Fruit fly (Drosophila melanogaster) whole organism, embryonic: ENCODE measurements around the gene CG7054.

Experiments
- Ada2b ChIP-seq: fragments of 200-800 bp; sonication (Bioruptor generic); IDR thresholded peaks from 2 replicates; pipeline ENCODE4 v1.3.6; 2022; ENCODE audit warnings: missing biosample characterization, missing genetic modification characterization
- BEAF-32 ChIP-seq: fragments of 200-800 bp; sonication (Bioruptor generic); optimal IDR thresholded peaks from 3 replicates; lab custom pipeline; 2017; ENCODE audit warnings: missing biosample characterization, missing genetic modification characterization, mild to moderate bottlenecking, moderate library complexity, missing genetic modification reagents
- CG10431 ChIP-seq: fragments of 200-800 bp; sonication (Bioruptor generic); optimal IDR thresholded peaks from 3 replicates; lab custom pipeline; 2018; ENCODE audit warnings: missing biosample characterization, mild to moderate bottlenecking, missing genetic modification characterization
- CG10543 ChIP-seq: fragments of 200-800 bp; sonication (Bioruptor generic); optimal IDR thresholded peaks from 3 replicates; lab custom pipeline; 2017; ENCODE audit warnings: missing biosample characterization, mild to moderate bottlenecking, missing genetic modification characterization, moderate library complexity
- CG10565 ChIP-seq: fragments of 200-800 bp; sonication (Bioruptor generic); optimal IDR thresholded peaks from 3 replicates; lab custom pipeline; 2016; ENCODE audit warnings: missing biosample characterization, mild to moderate bottlenecking, missing genetic modification characterization
- CG13894 ChIP-seq: fragments of 200-800 bp; sonication (Bioruptor generic); optimal IDR thresholded peaks from 3 replicates; lab custom pipeline; 2018; ENCODE audit warnings: missing biosample characterization, mild to moderate bottlenecking, missing genetic modification characterization, moderate library complexity
- CG14441 ChIP-seq: fragments of 200-800 bp; sonication (Bioruptor generic); IDR thresholded peaks from 2 replicates; pipeline ENCODE4 v1.3.6; 2022; ENCODE audit warnings: missing biosample characterization, missing genetic modification characterization
- CG15479 ChIP-seq: fragments of 200-800 bp; sonication (Bioruptor generic); optimal IDR thresholded peaks from 3 replicates; lab custom pipeline; 2019; ENCODE audit warnings: missing biosample characterization, mild to moderate bottlenecking, missing genetic modification characterization, moderate library complexity
- CG1647 ChIP-seq: fragments of 200-800 bp; sonication (Bioruptor generic); optimal IDR thresholded peaks from 3 replicates; lab custom pipeline; 2016; ENCODE audit warnings: missing biosample characterization, missing genetic modification characterization
- CG16779 ChIP-seq: fragments of 200-800 bp; sonication (Bioruptor generic); IDR thresholded peaks from 2 replicates; pipeline ENCODE4 v1.3.6; 2022; ENCODE audit warnings: missing biosample characterization, missing genetic modification characterization
- CG17912 ChIP-seq: fragments of 200-800 bp; sonication (Bioruptor generic); optimal IDR thresholded peaks from 2 replicates; lab custom pipeline; 2018; ENCODE audit warnings: missing biosample characterization, mild to moderate bottlenecking, missing genetic modification characterization
- CG18011 ChIP-seq: fragments of 200-800 bp; sonication (Bioruptor generic); optimal IDR thresholded peaks from 2 replicates; lab custom pipeline; 2017; ENCODE audit warnings: missing biosample characterization, missing genetic modification characterization, mild to moderate bottlenecking, moderate library complexity, missing genotype
- CG2678 ChIP-seq: fragments of 200-800 bp; sonication (Bioruptor generic); optimal IDR thresholded peaks from 3 replicates; lab custom pipeline; 2019; ENCODE audit warnings: missing biosample characterization, mild to moderate bottlenecking, missing genetic modification characterization, moderate library complexity
- CG2875 ChIP-seq: fragments of 200-800 bp; sonication (Bioruptor generic); optimal IDR thresholded peaks from 2 replicates; lab custom pipeline; 2017; ENCODE audit warnings: missing biosample characterization, mild to moderate bottlenecking, missing genetic modification characterization, missing genetic modification reagents
- CG31365 ChIP-seq: fragments of 200-800 bp; sonication (Bioruptor generic); optimal IDR thresholded peaks from 2 replicates; lab custom pipeline; 2018; ENCODE audit warnings: missing biosample characterization, mild to moderate bottlenecking, missing genetic modification characterization
- CG34376 ChIP-seq: fragments of 200-800 bp; sonication (Bioruptor generic); optimal IDR thresholded peaks from 2 replicates; lab custom pipeline; 2018; ENCODE audit warnings: missing biosample characterization, mild to moderate bottlenecking, missing genetic modification characterization
- CG4404 ChIP-seq: fragments of 200-800 bp; sonication (Bioruptor generic); IDR thresholded peaks from 2 replicates; pipeline ENCODE4 v1.3.6; 2022; ENCODE audit warnings: missing biosample characterization, missing genetic modification characterization
- CG4424 ChIP-seq: fragments of 200-800 bp; sonication (Bioruptor generic); optimal IDR thresholded peaks from 3 replicates; lab custom pipeline; 2016; ENCODE audit warnings: missing biosample characterization, missing genetic modification characterization
- CG5245 ChIP-seq: fragments of 200-800 bp; sonication (Bioruptor generic); optimal IDR thresholded peaks from 3 replicates; lab custom pipeline; 2016; ENCODE audit warnings: missing biosample characterization, missing genetic modification characterization
- CG7928 ChIP-seq: fragments of 200-800 bp; sonication (Bioruptor generic); optimal IDR thresholded peaks from 2 replicates; lab custom pipeline; 2017; ENCODE audit warnings: missing biosample characterization, mild to moderate bottlenecking, missing genetic modification characterization
- CG8388 ChIP-seq: fragments of 200-800 bp; sonication (Bioruptor generic); optimal IDR thresholded peaks from 2 replicates; lab custom pipeline; 2019; ENCODE audit warnings: missing biosample characterization, mild to moderate bottlenecking, missing genetic modification characterization, moderate library complexity
- Camta ChIP-seq: fragments of 200-800 bp; sonication (Bioruptor generic); optimal IDR thresholded peaks from 2 replicates; lab custom pipeline; 2016; ENCODE audit warnings: missing biosample characterization, missing genetic modification characterization
- Dfd ChIP-seq, 2 experiments: fragments of >200 bp; optimal IDR thresholded peaks; 2 replicates each; lab custom pipeline; 2017; ENCODE audit warnings: missing biosample characterization in 2 of 2, missing genetic modification characterization in 2 of 2
- Dref ChIP-seq: fragments of 200-800 bp; sonication (Bioruptor generic); IDR thresholded peaks from 2 replicates; pipeline ENCODE4 v1.3.6; 2022; ENCODE audit warnings: missing biosample characterization, missing genetic modification characterization
- E2f1 ChIP-seq: fragments of 200-800 bp; sonication (Bioruptor generic); IDR thresholded peaks from 2 replicates; pipeline ENCODE4 v1.3.6; 2022; ENCODE audit warnings: missing biosample characterization, missing genetic modification characterization
- Ets65A ChIP-seq: fragments of 200-800 bp; sonication (Bioruptor generic); peaks from one replicate; lab custom pipeline; 2016; ENCODE audit warnings: missing biosample characterization, missing genetic modification characterization
- GATAe ChIP-seq: fragments of 200-800 bp; sonication (Bioruptor generic); conservative IDR thresholded peaks from 2 replicates; pipeline ENCODE4 v1.3.6; 2022; ENCODE audit warnings: missing biosample characterization, missing genetic modification characterization
- H2.0 ChIP-seq: fragments of 200-800 bp; sonication (Bioruptor generic); IDR thresholded peaks from 2 replicates; pipeline ENCODE4 v1.3.6; 2022; ENCODE audit warnings: missing biosample characterization, missing genetic modification characterization
- HLH3B ChIP-seq: fragments of 200-800 bp; sonication (Bioruptor generic); IDR thresholded peaks from 2 replicates; pipeline ENCODE4 v1.3.6; 2022; ENCODE audit warnings: missing biosample characterization, missing genetic modification characterization
- Meics ChIP-seq: fragments of 200-800 bp; sonication (Bioruptor generic); optimal IDR thresholded peaks from 2 replicates; lab custom pipeline; 2017; ENCODE audit warnings: missing biosample characterization, mild to moderate bottlenecking, missing genetic modification characterization
- Opbp ChIP-seq: fragments of 200-800 bp; sonication (Bioruptor generic); IDR thresholded peaks from 3 replicates; pipeline ENCODE4 v1.3.6; 2022; ENCODE audit warnings: missing biosample characterization, missing genetic modification characterization; ENCODE audit not compliant: partially characterized antibody
- ab ChIP-seq: fragments of 200-800 bp; sonication (Bioruptor generic); optimal IDR thresholded peaks from 2 replicates; lab custom pipeline; 2016; ENCODE audit warnings: missing biosample characterization, missing genetic modification characterization
- bowl ChIP-seq: fragments of 200-800 bp; sonication (Bioruptor generic); IDR thresholded peaks from 2 replicates; pipeline ENCODE4 v1.3.6; 2022; ENCODE audit warnings: missing biosample characterization, missing genetic modification characterization
- btn ChIP-seq: fragments of 200-800 bp; sonication (Bioruptor generic); optimal IDR thresholded peaks from 2 replicates; lab custom pipeline; 2016; ENCODE audit warnings: missing biosample characterization, missing genetic modification characterization
- cad ChIP-seq: fragments of >200 bp; optimal IDR thresholded peaks from 2 replicates; lab custom pipeline; 2017; ENCODE audit warnings: missing biosample characterization, missing genetic modification characterization
- chif ChIP-seq, 2 experiments: fragments of 200-800 bp; sonication (Bioruptor generic); optimal IDR thresholded peaks; 3 replicates each; lab custom pipeline; 2016; ENCODE audit warnings: missing biosample characterization in 2 of 2, missing genetic modification characterization in 2 of 2
- chinmo ChIP-seq: fragments of 200-800 bp; sonication (Bioruptor generic); IDR thresholded peaks from 4 replicates; pipeline ENCODE4 v1.3.6; 2022; ENCODE audit warnings: missing biosample characterization, missing genetic modification characterization; ENCODE audit not compliant: partially characterized antibody
- crol ChIP-seq: fragments of 200-800 bp; sonication (Bioruptor generic); IDR thresholded peaks from 2 replicates; pipeline ENCODE4 v1.3.6; 2022; ENCODE audit warnings: missing biosample characterization, missing genetic modification characterization
- grn ChIP-seq: fragments of 200-800 bp; sonication (Bioruptor generic); optimal IDR thresholded peaks from 3 replicates; lab custom pipeline; 2017; ENCODE audit warnings: missing biosample characterization, missing genetic modification characterization
- ham ChIP-seq: fragments of 200-800 bp; sonication (Bioruptor generic); IDR thresholded peaks from 2 replicates; pipeline ENCODE4 v1.3.6; 2022; ENCODE audit warnings: missing biosample characterization, missing genetic modification characterization
- lab ChIP-seq: fragments of 200-800 bp; sonication (Bioruptor generic); optimal IDR thresholded peaks from 3 replicates; lab custom pipeline; 2017; ENCODE audit warnings: missing biosample characterization, missing genetic modification characterization, mild to moderate bottlenecking, moderate library complexity, missing genetic modification reagents
- mirr ChIP-seq: fragments of 200-800 bp; sonication (Bioruptor generic); optimal IDR thresholded peaks from 3 replicates; lab custom pipeline; 2018; ENCODE audit warnings: missing biosample characterization, mild to moderate bottlenecking, missing genetic modification characterization
- onecut ChIP-seq: fragments of 200-800 bp; sonication (Bioruptor generic); IDR thresholded peaks from 2 replicates; pipeline ENCODE4 v1.3.6; 2022; ENCODE audit warnings: missing biosample characterization, missing genetic modification characterization
- salm ChIP-seq: fragments of 200-800 bp; sonication (Bioruptor generic); optimal IDR thresholded peaks from 2 replicates; lab custom pipeline; 2018; ENCODE audit warnings: missing biosample characterization, mild to moderate bottlenecking, missing genetic modification characterization
- sd ChIP-seq: fragments of 200-800 bp; sonication (Bioruptor generic); optimal IDR thresholded peaks from 3 replicates; lab custom pipeline; 2018; ENCODE audit warnings: missing biosample characterization, mild to moderate bottlenecking, missing genetic modification characterization, moderate library complexity
- seq ChIP-seq: fragments of 200-800 bp; sonication (Bioruptor generic); IDR thresholded peaks from 2 replicates; pipeline ENCODE4 v1.3.6; 2022; ENCODE audit warnings: missing biosample characterization, missing genetic modification characterization
- sob ChIP-seq: fragments of 200-800 bp; sonication (Bioruptor generic); IDR thresholded peaks from 2 replicates; pipeline ENCODE4 v1.3.6; 2022; ENCODE audit warnings: missing biosample characterization, missing genetic modification characterization
- sr ChIP-seq: fragments of 200-800 bp; sonication (Bioruptor generic); IDR thresholded peaks from 3 replicates; pipeline ENCODE4 v1.3.6; 2022; ENCODE audit warnings: missing biosample characterization, missing genetic modification characterization
- tgo ChIP-seq: fragments of 200-800 bp; sonication (Bioruptor generic); IDR thresholded peaks from 3 replicates; pipeline ENCODE4 v1.3.6; 2022; ENCODE audit warnings: missing biosample characterization, missing genetic modification characterization
- vnd ChIP-seq: fragments of 200-800 bp; sonication (Bioruptor generic); IDR thresholded peaks from 3 replicates; pipeline ENCODE4 v1.3.6; 2022; ENCODE audit warnings: missing biosample characterization, missing genetic modification characterization; ENCODE audit not compliant: partially characterized antibody

The CG7054 gene

DNA sequence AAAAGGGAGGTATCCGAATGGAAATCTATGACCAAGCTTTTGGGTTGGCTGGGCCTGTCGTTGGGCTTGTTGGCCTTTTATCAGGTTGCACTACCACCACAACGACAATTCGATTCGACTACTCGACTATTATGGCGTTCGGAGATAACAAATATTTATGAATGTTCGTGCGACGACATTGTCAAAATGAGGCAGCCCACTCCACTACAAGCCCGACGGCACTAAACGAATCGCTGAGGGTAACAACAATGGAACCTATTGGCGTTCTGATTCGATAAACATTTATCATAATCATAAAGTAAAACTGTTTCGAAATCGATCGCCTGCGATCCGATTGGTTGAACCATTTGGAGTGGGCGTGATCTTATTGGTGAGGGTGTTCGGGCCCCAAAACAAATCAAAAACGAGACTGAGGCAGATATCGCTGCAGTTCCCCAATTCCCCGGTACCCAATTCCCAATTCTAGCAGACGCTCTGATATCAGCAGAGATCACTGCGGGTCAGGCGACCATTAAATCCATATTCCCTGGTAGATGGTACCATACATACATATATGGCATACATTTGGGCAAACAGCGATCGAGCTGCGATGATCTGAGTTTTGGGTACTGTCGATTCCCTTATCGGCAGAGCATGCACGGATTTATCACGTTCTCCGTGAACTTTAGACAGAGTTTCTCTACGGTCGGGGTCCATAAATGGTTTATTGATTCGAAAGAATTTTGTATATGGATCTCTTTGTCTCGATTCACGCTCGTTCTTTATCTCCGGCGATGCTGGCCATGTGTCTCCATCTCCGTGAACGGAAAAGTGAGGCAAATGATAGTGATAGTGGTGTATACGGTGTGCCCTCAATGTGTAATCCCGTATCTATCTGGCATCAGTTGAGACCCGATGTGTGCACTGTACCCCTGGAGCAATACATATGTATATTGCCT, 10.1 kb upstream of the CG7054 start (continued):
- TF ChIP-seq seq (GFP tag; lab: Robert Waterston, UW) (no peak), ab (GFP tag; lab: Kevin White, UChicago) (no peak), CG34376 (peak; percentile 97), CG10543 (peak; percentile 29), tgo (GFP tag; lab: Robert Waterston, UW) (no peak), CG2678 (no peak), cad (GFP tag; lab: Kevin White, UChicago) (no peak), Camta (GFP tag; lab: Kevin White, UChicago) (no peak), CG18011 (GFP tag; lab: Kevin White, UChicago) (no peak), Ets65A (peak; percentile 9), CG1647 (GFP tag; lab: Kevin White, UChicago) (no peak), HLH3B (GFP tag; lab: Robert Waterston, UW) (no peak), BEAF-32 (GFP tag; lab: Kevin White, UChicago) (no peak), CG10431 (GFP tag; lab: Kevin White, UChicago) (no peak), CG5245 (GFP tag; lab: Kevin White, UChicago) (no peak), Dfd (GFP tag; optimal IDR thresholded peaks at IDR 0.05; lab: Kevin White, UChicago) (no peak), chif (GFP tag; optimal IDR thresholded peaks at IDR 0.05; lab: Kevin White, UChicago) (no peak), CG10565 (no peak), CG31365 (tag; lab: Kevin White, UChicago) (no peak), CG8388 (GFP tag; lab: Kevin White, UChicago) (no peak), onecut (GFP tag; lab: Robert Waterston, UW) (no peak), grn (GFP tag; lab: Kevin White, UChicago) (peak; percentile 55), CG7928 (GFP tag; lab: Kevin White, UChicago) (no peak), CG4404 (GFP tag; lab: Robert Waterston, UW) (no peak), Dref (GFP tag; lab: Robert Waterston, UW) (no peak), CG4424 (GFP tag; lab: Kevin White, UChicago) (no peak), CG14441 (GFP tag; lab: Robert Waterston, UW) (no peak), CG2875 (GFP tag; lab: Kevin White, UChicago) (no peak), Meics (GFP tag; lab: Kevin White, UChicago) (no peak), CG17912 (GFP tag; lab: Kevin White, UChicago) (no peak), sob (GFP tag; lab: Robert Waterston, UW) (no peak), Opbp (GFP tag; lab: Robert Waterston, UW) (no peak), E2f1 (GFP tag; lab: Robert Waterston, UW) (no peak), bowl (GFP tag; lab: Robert Waterston, UW) (no peak), GATAe (GFP tag; lab: Robert Waterston, UW) (peak; percentile 53; the same call in 1 of the 2 replicates), H2.0 (GFP tag; lab: Robert Waterston, UW) (no peak), vnd (GFP tag; lab: Robert Waterston, UW) (no peak), mirr (GFP tag; lab: Kevin White, UChicago) (peak; percentile 42), CG13894 (tag; lab: Kevin White, UChicago) (peak; percentile 18), btn (GFP tag; lab: Kevin White, UChicago) (no peak), sr (GFP tag; lab: Robert Waterston, UW) (no peak), CG16779 (no peak), CG15479 (GFP tag; lab: Kevin White, UChicago) (peak; percentile 62), crol (GFP tag; lab: Robert Waterston, UW) (no peak), sd (tag; lab: Kevin White, UChicago) (peak; percentile 6), lab (GFP tag; lab: Kevin White, UChicago) (peak; percentile 26), ham (GFP tag; lab: Robert Waterston, UW) (no peak), salm (tag; lab: Kevin White, UChicago) (no peak), chinmo (GFP tag; lab: Robert Waterston, UW) (peak; percentile 75; the same call in 1 of the 4 replicates), Ada2b (GFP tag; lab: Robert Waterston, UW) (no peak)
